Worm (Caenorhabditis elegans): ENCODE data around the gene F59B2.9.

ce11 chrIII:8973163-8973562 is 39.0 kb downstream of the F59B2.9 start:
- TF ChIP-seq snpc-4 (GFP tag; optimal IDR thresholded peaks at IDR 0.05) (no peak), snpc-4 (tag; optimal IDR thresholded peaks at IDR 0.05) (no peak), unc-62 (GFP tag; optimal IDR thresholded peaks at IDR 0.05) (no peak), pha-4 (tag; optimal IDR thresholded peaks at IDR 0.05) (no peak), ama-1 (optimal IDR thresholded peaks at IDR 0.05) (no peak), ama-1 (GFP tag; optimal IDR thresholded peaks at IDR 0.05) (no peak), gei-17 (GFP tag; optimal IDR thresholded peaks at IDR 0.05) (no peak), mcd-1 (GFP tag; IDR thresholded peaks at IDR 0.05) (no peak), ceh-40 (GFP tag; IDR thresholded peaks at IDR 0.05) (no peak), lag-1 (GFP tag; IDR thresholded peaks at IDR 0.05) (no peak)

Measured in whole organism, young adult.